Worm (Caenorhabditis elegans) whole organism, early embryonic: Measurements from ENCODE around the gene B0310.3.
A peak's percentile ranks its signal among the peaks of the same experiment; 100 is the strongest.

Source experiments
- B0310.2 ChIP-seq: sonication (generic microtip); optimal IDR thresholded peaks from 2 replicates; lab custom pipeline; 2016; ENCODE audit warnings: mild to moderate bottlenecking, missing genetic modification characterization, missing compliant biosample characterization
- F13C5.2 ChIP-seq: sonication (generic microtip); optimal IDR thresholded peaks from 2 replicates; lab custom pipeline; 2017; ENCODE audit warnings: mild to moderate bottlenecking, missing genetic modification characterization, inconsistent platforms, missing compliant biosample characterization
- aly-1 ChIP-seq: sonication (generic microtip); optimal IDR thresholded peaks from 2 replicates; lab custom pipeline; 2016; ENCODE audit warnings: missing genetic modification characterization, missing compliant biosample characterization
- ama-1 ChIP-seq: fragments of 150-350 bp; optimal IDR thresholded peaks from 2 replicates; lab custom pipeline; 2014
- ceh-13 ChIP-seq: fragments of 200-800 bp; sonication (Bioruptor generic); optimal IDR thresholded peaks from 2 replicates; lab custom pipeline; 2018; ENCODE audit warnings: mild to moderate bottlenecking, missing genetic modification characterization, missing compliant biosample characterization
- ceh-36 ChIP-seq: sonication (generic microtip); optimal IDR thresholded peaks from 2 replicates; lab custom pipeline; 2016; ENCODE audit warnings: missing genetic modification characterization, inconsistent platforms, missing compliant biosample characterization
- ets-7 ChIP-seq: sonication (generic microtip); optimal IDR thresholded peaks from 2 replicates; lab custom pipeline; 2016; ENCODE audit warnings: missing genotype, missing genetic modification characterization, missing compliant biosample characterization
- flt-1 ChIP-seq: fragments of 200-800 bp; sonication (Bioruptor generic); IDR thresholded peaks from 2 replicates; pipeline ENCODE4 v1.3.6; 2022; ENCODE audit warnings: missing genetic modification characterization, missing compliant biosample characterization
- hmbx-1 ChIP-seq: sonication (generic microtip); optimal IDR thresholded peaks from 2 replicates; lab custom pipeline; 2016; ENCODE audit warnings: mild to moderate bottlenecking, missing genetic modification characterization, missing compliant biosample characterization
- hmg-4 ChIP-seq: fragments of 200-800 bp; sonication (Bioruptor generic); optimal IDR thresholded peaks from 2 replicates; lab custom pipeline; 2018; ENCODE audit warnings: mild to moderate bottlenecking, missing genetic modification characterization, missing compliant biosample characterization
- hnd-1 ChIP-seq: sonication (generic microtip); optimal IDR thresholded peaks from 2 replicates; lab custom pipeline; 2016; ENCODE audit warnings: missing genetic modification characterization, missing compliant biosample characterization
- pes-1 ChIP-seq: fragments of 200-800 bp; sonication (Bioruptor generic); IDR thresholded peaks from 2 replicates; pipeline ENCODE4 v1.3.6; 2022; ENCODE audit warnings: missing genetic modification reagents, missing genetic modification characterization, missing compliant biosample characterization
- scrt-1 ChIP-seq: fragments of 200-800 bp; sonication (Bioruptor generic); IDR thresholded peaks from 2 replicates; pipeline ENCODE4 v1.3.6; 2022; ENCODE audit warnings: missing genetic modification characterization, missing compliant biosample characterization
- sea-1 ChIP-seq: fragments of 200-800 bp; sonication (Bioruptor generic); conservative IDR thresholded peaks from 2 replicates; pipeline ENCODE4 v1.3.6; 2022; ENCODE audit warnings: missing genetic modification characterization, missing compliant biosample characterization
- tbx-11 ChIP-seq: fragments of 200-800 bp; sonication (Bioruptor generic); IDR thresholded peaks from 2 replicates; pipeline ENCODE4 v1.3.6; 2022; ENCODE audit warnings: missing genetic modification characterization, missing compliant biosample characterization
- tbx-37 ChIP-seq: fragments of 200-800 bp; sonication (Bioruptor generic); conservative IDR thresholded peaks from 2 replicates; pipeline ENCODE4 v1.3.6; 2022; ENCODE audit warnings: missing genetic modification reagents, missing genetic modification characterization, missing compliant biosample characterization
- tra-4 ChIP-seq: sonication (generic microtip); optimal IDR thresholded peaks from 2 replicates; lab custom pipeline; 2017; ENCODE audit warnings: missing genetic modification characterization, missing compliant biosample characterization

Gene B0310.3

DNA sequence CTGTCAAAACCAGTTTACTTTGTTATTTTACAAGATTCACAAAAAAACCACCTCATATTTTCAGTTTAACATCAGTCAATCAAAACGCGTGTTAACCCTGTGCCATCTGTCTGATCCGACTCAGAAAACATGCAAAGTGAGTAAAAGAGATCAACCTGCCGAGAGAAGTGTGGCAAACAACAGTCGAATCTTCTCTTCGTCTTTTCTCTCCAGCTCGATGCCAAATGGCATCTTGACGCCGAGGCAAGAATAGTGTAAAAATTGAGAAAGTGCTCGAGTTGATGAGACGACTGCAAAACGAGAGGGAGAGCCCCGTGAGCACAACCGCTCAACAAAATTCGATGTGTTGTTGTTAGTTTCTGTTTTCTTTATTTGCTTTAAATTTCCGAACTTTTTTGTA is 27.9 kb downstream of the B0310.3 start, which contains the start of gene B0310.1:
Gene B0310.1, plus strand, starts transcription at position 310 of the 400 bp plus-strand sequence.
- TF ChIP-seq sea-1 (no peak), pes-1 (GFP tag; lab: Robert Waterston, UW) (no peak), tbx-37 (GFP tag; lab: Robert Waterston, UW) (no peak), ama-1 (lab: Kevin White, UChicago) (no peak), hnd-1 (tag; lab: Kevin White, UChicago) (no peak), aly-1 (no peak), tra-4 (tag; lab: Kevin White, UChicago) (no peak), scrt-1 (GFP tag; lab: Robert Waterston, UW) (no peak), B0310.2 (tag; lab: Kevin White, UChicago) (no peak), ceh-13 (GFP tag; lab: Kevin White, UChicago) (no peak), hmbx-1 (tag; lab: Kevin White, UChicago) (no peak), ceh-36 (tag; lab: Kevin White, UChicago) (no peak), tbx-11 (GFP tag; lab: Robert Waterston, UW) (no peak), F13C5.2 (tag; lab: Kevin White, UChicago) (no peak), flt-1 (GFP tag; lab: Robert Waterston, UW) (no peak), hmg-4 (GFP tag; lab: Kevin White, UChicago) (no peak)

DNA sequence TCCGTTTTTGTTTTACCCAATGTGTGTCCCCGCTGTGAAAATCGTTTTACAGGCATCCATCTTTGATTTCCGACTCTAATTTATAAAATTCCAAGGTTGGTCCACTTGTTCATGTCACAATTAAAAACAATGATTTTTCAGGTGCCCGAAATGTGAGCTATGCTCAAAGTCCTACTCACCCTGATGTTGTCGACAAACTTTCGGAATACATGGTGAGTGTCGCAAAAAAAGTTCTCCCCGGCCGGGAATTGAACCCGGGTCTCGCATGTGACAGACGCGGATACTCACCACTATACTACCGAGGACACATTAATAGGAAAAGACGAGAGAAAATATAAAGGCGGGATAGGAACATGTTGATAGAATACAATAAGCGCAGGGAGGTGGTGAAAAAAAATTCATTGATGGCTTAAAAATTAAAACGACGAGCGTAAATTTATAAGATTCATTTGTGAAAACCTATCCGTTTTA is 31.1 kb downstream of the B0310.3 start, which contains the start of gene egl-17:
Gene egl-17, plus strand, starts transcription at position 51 of the 471 bp plus-strand sequence.
- TF ChIP-seq ceh-13 (GFP tag; lab: Kevin White, UChicago) (peak; percentile 86), tra-4 (tag; lab: Kevin White, UChicago) (peak; percentile 82), scrt-1 (GFP tag; lab: Robert Waterston, UW) (peak; percentile 96), flt-1 (GFP tag; lab: Robert Waterston, UW) (peak; percentile 91), hmg-4 (GFP tag; lab: Kevin White, UChicago) (peak; percentile 96), B0310.2 (tag; lab: Kevin White, UChicago) (peak; percentile 99), sea-1 (peak; percentile 95), aly-1 (peak; percentile 94), tbx-11 (GFP tag; lab: Robert Waterston, UW) (peak; percentile 91), tbx-37 (GFP tag; lab: Robert Waterston, UW) (peak; percentile 95), F13C5.2 (tag; lab: Kevin White, UChicago) (peak; percentile 93), hmbx-1 (tag; lab: Kevin White, UChicago) (peak; percentile 82), ets-7 (tag; lab: Kevin White, UChicago) (peak; percentile 87), ceh-36 (tag; lab: Kevin White, UChicago) (peak; percentile 92), hnd-1 (tag; lab: Kevin White, UChicago) (peak; percentile 90), ama-1 (lab: Kevin White, UChicago) (no peak), pes-1 (GFP tag; lab: Robert Waterston, UW) (peak; percentile 96)

DNA sequence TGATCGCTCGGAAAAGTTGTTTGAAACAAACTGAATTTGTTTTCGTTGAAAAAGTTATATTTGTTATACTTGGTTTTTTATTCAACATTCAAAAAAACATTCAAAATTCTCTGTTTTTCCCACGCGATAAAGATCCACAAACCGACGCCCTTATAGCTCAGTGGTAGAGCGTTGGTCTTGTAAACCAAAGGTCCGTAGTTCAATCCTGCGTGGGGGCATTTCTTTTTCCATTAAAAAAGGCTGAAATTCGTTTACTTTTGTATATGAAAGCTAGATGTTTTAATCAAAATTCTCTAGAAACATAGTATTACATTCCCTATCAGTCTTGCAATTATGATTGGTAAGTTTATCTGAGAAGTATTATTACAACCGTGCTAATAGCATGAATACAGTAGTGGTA is 33.1 kb downstream of the B0310.3 start:
- TF ChIP-seq scrt-1 (GFP tag; lab: Robert Waterston, UW) (no peak), tra-4 (tag; lab: Kevin White, UChicago) (no peak), hmg-4 (GFP tag; lab: Kevin White, UChicago) (no peak), hnd-1 (tag; lab: Kevin White, UChicago) (no peak)

DNA sequence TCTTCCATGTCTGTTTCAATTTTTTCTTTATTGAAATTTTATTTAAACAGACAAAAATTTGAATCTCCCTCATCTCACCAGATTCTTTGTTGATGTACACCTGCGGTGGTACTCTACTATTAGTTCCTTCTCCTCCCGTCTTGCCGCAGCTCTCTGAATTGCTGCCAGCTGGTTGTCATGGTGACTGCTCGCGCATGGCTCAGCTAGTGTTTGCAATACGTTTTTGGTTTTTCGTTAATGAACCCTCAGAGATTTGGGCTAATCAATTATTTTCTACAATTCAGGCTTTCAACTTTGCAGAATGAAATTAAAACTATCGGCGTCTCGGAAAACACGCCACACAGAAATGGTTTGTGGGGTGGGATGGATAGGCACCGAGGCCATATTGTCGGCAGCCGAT is 39.6 kb downstream of the B0310.3 start, which contains the start of gene che-2:
Gene che-2, plus strand, starts transcription at position 301 of the 400 bp plus-strand sequence.
- TF ChIP-seq F13C5.2 (tag; lab: Kevin White, UChicago) = no peak
- TF ChIP-seq hmbx-1 (tag; lab: Kevin White, UChicago) = no peak
- TF ChIP-seq aly-1 = no peak
- no peak for TF ChIP-seq hmg-4 (GFP tag; lab: Kevin White, UChicago)
- no peak for TF ChIP-seq tbx-11 (GFP tag; lab: Robert Waterston, UW)
- TF ChIP-seq ceh-13 (GFP tag; lab: Kevin White, UChicago) = no peak
- no peak for TF ChIP-seq pes-1 (GFP tag; lab: Robert Waterston, UW)
- no peak for TF ChIP-seq ama-1 (lab: Kevin White, UChicago)
- TF ChIP-seq tra-4 (tag; lab: Kevin White, UChicago) = no peak
- TF ChIP-seq scrt-1 (GFP tag; lab: Robert Waterston, UW) = no peak
- TF ChIP-seq ceh-36 (tag; lab: Kevin White, UChicago) = no peak
- TF ChIP-seq tbx-37 (GFP tag; lab: Robert Waterston, UW) = no peak
- TF ChIP-seq B0310.2 (tag; lab: Kevin White, UChicago) = no peak

DNA sequence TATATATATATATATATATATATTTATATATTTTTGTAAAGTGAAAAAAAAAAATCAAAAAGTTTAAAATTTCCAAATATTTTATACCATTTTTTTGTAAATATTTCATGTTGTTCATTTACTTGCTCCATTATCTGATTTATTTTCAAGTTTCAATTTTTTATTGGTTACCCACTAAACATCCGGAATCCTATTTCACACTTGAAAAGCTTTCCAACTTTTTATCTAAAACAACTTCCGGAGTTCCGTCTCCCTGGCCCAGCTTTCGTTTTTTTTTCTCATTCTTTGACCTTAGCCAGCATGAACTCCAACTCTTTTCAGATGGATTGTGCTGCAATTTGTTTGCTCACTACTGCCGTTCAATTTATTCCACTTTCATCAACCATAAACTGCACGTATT is 44.5 kb downstream of the B0310.3 start, which contains the start of gene F38G1.3:
Gene F38G1.3, plus strand, starts transcription at position 301 of the 400 bp plus-strand sequence.
- no peak for TF ChIP-seq tbx-37 (GFP tag; lab: Robert Waterston, UW)
- TF ChIP-seq pes-1 (GFP tag; lab: Robert Waterston, UW) = no peak
- no peak for TF ChIP-seq B0310.2 (tag; lab: Kevin White, UChicago)
- TF ChIP-seq ets-7 (tag; lab: Kevin White, UChicago) = no peak
- no peak for TF ChIP-seq aly-1
- TF ChIP-seq tra-4 (tag; lab: Kevin White, UChicago) = no peak
- no peak for TF ChIP-seq scrt-1 (GFP tag; lab: Robert Waterston, UW)
- no peak for TF ChIP-seq ceh-36 (tag; lab: Kevin White, UChicago)
- no peak for TF ChIP-seq tbx-11 (GFP tag; lab: Robert Waterston, UW)
- TF ChIP-seq hnd-1 (tag; lab: Kevin White, UChicago) = no peak
- TF ChIP-seq ceh-13 (GFP tag; lab: Kevin White, UChicago) = no peak

DNA sequence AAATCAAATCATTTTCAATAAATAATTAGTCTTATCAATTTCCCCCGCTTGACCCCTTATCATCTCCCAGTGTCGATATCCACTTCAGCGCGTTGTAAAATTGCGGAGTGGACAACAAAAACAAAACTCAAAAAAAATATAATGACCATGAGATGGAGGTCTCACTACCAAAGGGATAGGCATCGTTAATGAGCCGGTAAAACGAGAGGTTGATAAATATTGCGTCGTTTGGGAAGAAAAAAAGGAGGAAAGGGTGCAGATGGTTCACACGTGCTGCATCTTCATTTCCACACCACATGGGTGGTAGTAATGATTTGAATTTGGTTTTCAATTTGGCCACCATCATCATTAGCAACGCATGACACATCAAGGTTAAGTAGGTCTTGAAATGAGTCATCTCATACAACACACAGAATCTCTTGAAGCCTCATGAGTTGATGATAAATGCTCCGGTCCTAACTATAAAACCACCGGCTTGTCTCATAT is 53.4 kb downstream of the B0310.3 start:
- TF ChIP-seq pes-1 (GFP tag; lab: Robert Waterston, UW) (no peak), hnd-1 (tag; lab: Kevin White, UChicago) (no peak), tra-4 (tag; lab: Kevin White, UChicago) (no peak), hmg-4 (GFP tag; lab: Kevin White, UChicago) (no peak), ets-7 (tag; lab: Kevin White, UChicago) (no peak), hmbx-1 (tag; lab: Kevin White, UChicago) (no peak), sea-1 (no peak), flt-1 (GFP tag; lab: Robert Waterston, UW) (no peak), F13C5.2 (tag; lab: Kevin White, UChicago) (no peak), tbx-37 (GFP tag; lab: Robert Waterston, UW) (no peak)
